Worm (Caenorhabditis elegans) whole organism, L4 larva: ENCODE data around the gene lin-15B.
A peak's percentile ranks its signal among the peaks of the same experiment; 100 is the strongest.

Experiments
- D1046.2 ChIP-seq: fragments of 200-800 bp; sonication (Bioruptor generic); IDR thresholded peaks from 2 replicates; pipeline ENCODE4 v1.3.6; 2022; ENCODE audit warnings: missing genetic modification characterization, missing compliant biosample characterization
- F44E2.7 ChIP-seq: fragments of 200-800 bp; sonication (Bioruptor generic); IDR thresholded peaks from 2 replicates; pipeline ENCODE4 v2.1.2; 2022; ENCODE audit warnings: missing genetic modification characterization, missing compliant biosample characterization
- F49E8.2 ChIP-seq: sonication (generic microtip); optimal IDR thresholded peaks from 2 replicates; lab custom pipeline; 2016; ENCODE audit warnings: missing compliant biosample characterization, mild to moderate bottlenecking, missing genetic modification characterization, borderline replicate concordance
- T26A8.4 ChIP-seq: fragments of 200-800 bp; sonication (Bioruptor generic); IDR thresholded peaks from 2 replicates; pipeline ENCODE4 v1.3.6; 2022; ENCODE audit warnings: missing genetic modification characterization, missing compliant biosample characterization
- aha-1 ChIP-seq: fragments of 150-350 bp; peaks from one replicate; lab custom pipeline; 2014; ENCODE audit warnings: missing biosample characterization, missing genetic modification characterization
- aly-2 ChIP-seq: sonication (generic microtip); optimal IDR thresholded peaks from 2 replicates; lab custom pipeline; 2018; ENCODE audit warnings: missing biosample characterization, missing genetic modification characterization
- arid-1 ChIP-seq: fragments of 200-800 bp; sonication (Bioruptor generic); conservative IDR thresholded peaks from 2 replicates; pipeline ENCODE4 v1.3.6; 2022; ENCODE audit warnings: missing genetic modification reagents, missing genetic modification characterization, missing compliant biosample characterization
- ceh-20 ChIP-seq: fragments of 200-800 bp; sonication (Bioruptor generic); IDR thresholded peaks from 2 replicates; pipeline ENCODE4 v1.3.6; 2022; ENCODE audit warnings: missing genetic modification reagents, missing genetic modification characterization, missing compliant biosample characterization
- ceh-32 ChIP-seq: sonication (generic microtip); optimal IDR thresholded peaks from 2 replicates; lab custom pipeline; 2016; ENCODE audit warnings: mild to moderate bottlenecking, missing genetic modification characterization, missing compliant biosample characterization; ENCODE audit not compliant: poor library complexity
- cey-2 ChIP-seq: sonication (generic microtip); optimal IDR thresholded peaks from 3 replicates; lab custom pipeline; 2017; ENCODE audit warnings: missing genetic modification characterization, mild to moderate bottlenecking, missing compliant biosample characterization, antibody characterized with exemption, borderline replicate concordance; ENCODE audit not compliant: insufficient read depth
- ctbp-1 ChIP-seq: fragments of 200-800 bp; sonication (Bioruptor generic); IDR thresholded peaks from 2 replicates; pipeline ENCODE4 v1.3.6; 2022; ENCODE audit warnings: missing genetic modification reagents, missing genetic modification characterization, missing compliant biosample characterization
- daf-12 ChIP-seq: fragments of 150-350 bp; optimal IDR thresholded peaks from 2 replicates; lab custom pipeline; 2014; ENCODE audit warnings: missing biosample characterization, missing genetic modification reagents, missing genetic modification characterization
- daf-16 ChIP-seq, 3 experiments: sonication (generic microtip); optimal IDR thresholded peaks; 2 replicates each; lab custom pipeline; 2016 to 2017; ENCODE audit warnings: missing genetic modification characterization in 3 of 3, missing genetic modification reagents in 3 of 3, mild to moderate bottlenecking in 2 of 3, missing compliant biosample characterization in 2 of 3, missing biosample characterization in 1 of 3, moderate library complexity in 1 of 3
- dmd-6 ChIP-seq: fragments of 200-800 bp; sonication (Bioruptor generic); IDR thresholded peaks from 2 replicates; pipeline ENCODE4 v1.3.6; 2022; ENCODE audit warnings: missing genetic modification reagents, missing genetic modification characterization, missing compliant biosample characterization
- dmd-8 ChIP-seq: fragments of 200-800 bp; sonication (Bioruptor generic); IDR thresholded peaks from 2 replicates; pipeline ENCODE4 v1.3.6; 2022; ENCODE audit warnings: missing genetic modification characterization, missing compliant biosample characterization
- dpl-1 ChIP-seq: fragments of 150-350 bp; optimal IDR thresholded peaks from 2 replicates; lab custom pipeline; 2014; ENCODE audit warnings: missing biosample characterization, missing genetic modification reagents, missing genetic modification characterization
- duxl-1 ChIP-seq: sonication (generic microtip); optimal IDR thresholded peaks from 2 replicates; lab custom pipeline; 2016; ENCODE audit warnings: mild to moderate bottlenecking, missing genetic modification characterization, moderate library complexity, missing compliant biosample characterization; ENCODE audit not compliant: poor library complexity
- egl-43 ChIP-seq: fragments of 200-800 bp; sonication (Bioruptor generic); IDR thresholded peaks from 2 replicates; pipeline ENCODE4 v1.3.6; 2022; ENCODE audit warnings: missing genetic modification reagents, missing genetic modification characterization, missing compliant biosample characterization
- fos-1 ChIP-seq: fragments of 150-350 bp; optimal IDR thresholded peaks from 2 replicates; lab custom pipeline; 2014; ENCODE audit warnings: missing biosample characterization, missing genetic modification characterization
- gei-8 ChIP-seq: fragments of 200-800 bp; sonication (Bioruptor generic); optimal IDR thresholded peaks from 2 replicates; lab custom pipeline; 2018; ENCODE audit warnings: mild to moderate bottlenecking, missing genetic modification characterization, missing compliant biosample characterization
- hlh-30 ChIP-seq: sonication (generic microtip); optimal IDR thresholded peaks from 2 replicates; lab custom pipeline; 2017; ENCODE audit warnings: antibody characterized with exemption, mild to moderate bottlenecking, missing genetic modification characterization, missing compliant biosample characterization; ENCODE audit not compliant: insufficient read depth
- hmg-1.1 ChIP-seq: fragments of 200-800 bp; sonication (Bioruptor generic); IDR thresholded peaks from 2 replicates; pipeline ENCODE4 v1.3.6; 2022; ENCODE audit warnings: missing genetic modification reagents, missing genetic modification characterization, missing compliant biosample characterization
- lim-7 ChIP-seq: fragments of 200-800 bp; sonication (Bioruptor generic); IDR thresholded peaks from 2 replicates; pipeline ENCODE4 v1.3.6; 2022; ENCODE audit warnings: missing genetic modification characterization, missing compliant biosample characterization
- lin-1 ChIP-seq: fragments of 200-800 bp; sonication (Bioruptor generic); IDR thresholded peaks from 2 replicates; pipeline ENCODE4 v1.3.6; 2022; ENCODE audit warnings: missing genetic modification reagents, missing genetic modification characterization, missing compliant biosample characterization
- lin-38 ChIP-seq: fragments of 200-800 bp; sonication (Bioruptor generic); IDR thresholded peaks from 2 replicates; pipeline ENCODE4 v1.3.6; 2022; ENCODE audit warnings: missing genetic modification reagents, missing genetic modification characterization, missing compliant biosample characterization
- mes-2 ChIP-seq: sonication (generic microtip); optimal IDR thresholded peaks from 2 replicates; lab custom pipeline; 2016; ENCODE audit warnings: missing genotype, mild to moderate bottlenecking, missing genetic modification characterization, missing compliant biosample characterization; ENCODE audit not compliant: poor library complexity, severe bottlenecking
- mxl-3 ChIP-seq: fragments of 200-800 bp; sonication (Bioruptor generic); optimal IDR thresholded peaks from 2 replicates; lab custom pipeline; 2018; ENCODE audit warnings: mild to moderate bottlenecking, missing genetic modification characterization, missing compliant biosample characterization
- nhr-10 ChIP-seq: fragments of 150-350 bp; optimal IDR thresholded peaks from 2 replicates; lab custom pipeline; 2014; ENCODE audit warnings: missing biosample characterization, missing genetic modification characterization
- nhr-102 ChIP-seq: sonication (generic microtip); optimal IDR thresholded peaks from 2 replicates; lab custom pipeline; 2016; ENCODE audit warnings: mild to moderate bottlenecking, missing genetic modification characterization, moderate library complexity, missing compliant biosample characterization
- nhr-25 ChIP-seq: sonication (generic microtip); optimal IDR thresholded peaks from 2 replicates; lab custom pipeline; 2017; ENCODE audit warnings: missing genetic modification characterization, mild to moderate bottlenecking, missing compliant biosample characterization, antibody characterized with exemption, moderate library complexity, borderline replicate concordance; ENCODE audit not compliant: insufficient read depth
- nhr-42 ChIP-seq: fragments of 200-800 bp; sonication (Bioruptor generic); IDR thresholded peaks from 2 replicates; pipeline ENCODE4 v1.3.6; 2022; ENCODE audit warnings: missing genetic modification characterization, missing compliant biosample characterization
- nhr-48 ChIP-seq: sonication (generic microtip); optimal IDR thresholded peaks from 2 replicates; lab custom pipeline; 2016; ENCODE audit warnings: mild to moderate bottlenecking, missing genetic modification characterization, missing compliant biosample characterization
- pha-4 ChIP-seq, 2 experiments: fragments of 150-350 bp in 1 of 2; fragments of 200-800 bp in 1 of 2; sonication (Bioruptor generic) in 1 of 2; IDR thresholded peaks in 1 of 2; optimal IDR thresholded peaks in 1 of 2; 2 replicates each; pipeline versions ENCODE4 v1.3.6 to Lab custom; 2014 to 2022; ENCODE audit warnings: missing genetic modification characterization in 2 of 2, missing genetic modification reagents in 2 of 2, missing biosample characterization in 1 of 2, missing compliant biosample characterization in 1 of 2
- php-3 ChIP-seq: fragments of 200-800 bp; sonication (Bioruptor generic); IDR thresholded peaks from 2 replicates; pipeline ENCODE4 v1.3.6; 2022; ENCODE audit warnings: missing genetic modification reagents, missing genetic modification characterization, missing compliant biosample characterization
- rbr-2 ChIP-seq: sonication (generic microtip); optimal IDR thresholded peaks from 2 replicates; lab custom pipeline; 2016; ENCODE audit warnings: missing genotype, missing genetic modification characterization, missing compliant biosample characterization
- sdz-12 ChIP-seq: fragments of 200-800 bp; sonication (Bioruptor generic); optimal IDR thresholded peaks from 2 replicates; lab custom pipeline; 2018; ENCODE audit warnings: mild to moderate bottlenecking, missing genetic modification characterization, missing compliant biosample characterization
- set-16 ChIP-seq: fragments of 200-800 bp; sonication (Bioruptor generic); IDR thresholded peaks from 2 replicates; pipeline ENCODE4 v1.3.6; 2022; ENCODE audit warnings: missing genetic modification reagents, missing genetic modification characterization, missing compliant biosample characterization
- snpc-1.2 ChIP-seq: fragments of 200-800 bp; sonication (Bioruptor generic); IDR thresholded peaks from 2 replicates; pipeline ENCODE4 v1.3.6; 2022; ENCODE audit warnings: missing genetic modification reagents, missing genetic modification characterization, missing compliant biosample characterization
- spr-1 ChIP-seq: sonication (generic microtip); optimal IDR thresholded peaks from 2 replicates; lab custom pipeline; 2016; ENCODE audit warnings: mild to moderate bottlenecking, missing genetic modification characterization, missing compliant biosample characterization
- spr-3 ChIP-seq: fragments of 200-800 bp; sonication (Bioruptor generic); optimal IDR thresholded peaks from 2 replicates; lab custom pipeline; 2018; ENCODE audit warnings: mild to moderate bottlenecking, missing genetic modification characterization, missing compliant biosample characterization
- unc-130 ChIP-seq: sonication (generic microtip); optimal IDR thresholded peaks from 2 replicates; lab custom pipeline; 2016; ENCODE audit warnings: missing genetic modification reagents, missing genetic modification characterization, missing compliant biosample characterization
- unc-39 ChIP-seq: sonication (generic microtip); optimal IDR thresholded peaks from 2 replicates; lab custom pipeline; 2017; ENCODE audit warnings: missing biosample characterization, missing genetic modification characterization
- vab-7 ChIP-seq: fragments of 200-800 bp; sonication (Bioruptor generic); IDR thresholded peaks from 2 replicates; pipeline ENCODE4 v1.3.6; 2022; ENCODE audit warnings: missing genetic modification reagents, missing genetic modification characterization, missing compliant biosample characterization
- zip-11 ChIP-seq: fragments of 200-800 bp; sonication (Bioruptor generic); IDR thresholded peaks from 2 replicates; pipeline ENCODE4 v1.3.6; 2022; ENCODE audit warnings: missing genetic modification characterization, missing compliant biosample characterization

Gene lin-15B

ce11 chrX:15772674-15773073, 46.8 kb downstream of the lin-15B start, which contains the start of gene Y7A5A.2 (continued):
- TF ChIP-seq nhr-102 (no peak), unc-39 (tag; lab: Kevin White, UChicago) (no peak), php-3 (no peak), pha-4 (GFP tag; IDR thresholded peaks at IDR 0.05; lab: Robert Waterston, UW) (no peak), pha-4 (tag; optimal IDR thresholded peaks at IDR 0.05; lab: Kevin White, UChicago) (no peak), daf-12 (tag; lab: Kevin White, UChicago) (no peak), ceh-20 (GFP tag; lab: Robert Waterston, UW) (no peak)

ce11 chrX:15773262-15773908, 47.5 kb downstream of the lin-15B start, which contains the start of gene Y7A5A.13:
Gene Y7A5A.13, plus strand, starts transcription at chrX:15773858.
- TF ChIP-seq aha-1 (tag; lab: Kevin White, UChicago): peak; percentile 91
- TF ChIP-seq spr-3 (GFP tag; lab: Kevin White, UChicago): peak; percentile 13
- TF ChIP-seq nhr-48 (tag; lab: Kevin White, UChicago): peak; percentile 51
- TF ChIP-seq zip-11 (GFP tag; lab: Robert Waterston, UW): 0 out of 2 replicates have a peak, but pooled peaks have one; percentile 36
- no peak for TF ChIP-seq set-16 (GFP tag; lab: Robert Waterston, UW)
- peak; percentile 59 to 80 for TF ChIP-seq daf-16 (GFP tag; optimal IDR thresholded peaks at IDR 0.05; lab: Kevin White, UChicago)
- TF ChIP-seq daf-16 (tag; optimal IDR thresholded peaks at IDR 0.05; lab: Kevin White, UChicago): peak; percentile 67
- no peak for TF ChIP-seq hlh-30 (tag; lab: Kevin White, UChicago)
- TF ChIP-seq ceh-32 (tag; lab: Kevin White, UChicago): no peak
- peak; percentile 74 for TF ChIP-seq egl-43
- no peak for TF ChIP-seq nhr-42 (GFP tag; lab: Robert Waterston, UW)
- no peak for TF ChIP-seq fos-1 (tag; lab: Kevin White, UChicago)
- 0 out of 2 replicates have a peak, but pooled peaks have one; percentile 52 for TF ChIP-seq ceh-20 (GFP tag; lab: Robert Waterston, UW)
- TF ChIP-seq duxl-1 (tag; lab: Kevin White, UChicago): peak; percentile 54
- TF ChIP-seq ctbp-1 (GFP tag; lab: Robert Waterston, UW): peak; percentile 58; the same call in 1 of the 2 replicates
- peak; percentile 68 for TF ChIP-seq T26A8.4 (GFP tag; lab: Robert Waterston, UW)
- peak; percentile 51 for TF ChIP-seq arid-1 (GFP tag; lab: Robert Waterston, UW)
- TF ChIP-seq aly-2 (tag; lab: Kevin White, UChicago): no peak
- TF ChIP-seq rbr-2 (tag; lab: Kevin White, UChicago): no peak
- 0 out of 2 replicates have a peak, but pooled peaks have one; percentile 72 for TF ChIP-seq D1046.2 (GFP tag; lab: Robert Waterston, UW)
- no peak for TF ChIP-seq dpl-1 (GFP tag; lab: Kevin White, UChicago)
- TF ChIP-seq gei-8 (GFP tag; lab: Kevin White, UChicago): no peak
- peak; percentile 61; the same call in 1 of the 2 replicates for TF ChIP-seq F44E2.7 (GFP tag; lab: Robert Waterston, UW)
- peak; percentile 57 for TF ChIP-seq lin-1 (GFP tag; lab: Robert Waterston, UW)
- no peak for TF ChIP-seq nhr-10 (tag; lab: Kevin White, UChicago)
- TF ChIP-seq spr-1 (tag; lab: Kevin White, UChicago): peak; percentile 35
- TF ChIP-seq cey-2 (tag; lab: Kevin White, UChicago): no peak
- no peak for TF ChIP-seq daf-12 (tag; lab: Kevin White, UChicago)
- peak; percentile 9 for TF ChIP-seq unc-130
- no peak for TF ChIP-seq unc-39 (tag; lab: Kevin White, UChicago)
- peak; percentile 68 for TF ChIP-seq lin-38 (GFP tag; lab: Robert Waterston, UW)
- peak; percentile 86 for TF ChIP-seq vab-7 (GFP tag; lab: Robert Waterston, UW)
- TF ChIP-seq dmd-8 (GFP tag; lab: Robert Waterston, UW): 0 out of 2 replicates have a peak, but pooled peaks have one; percentile 33
- TF ChIP-seq snpc-1.2 (GFP tag; lab: Robert Waterston, UW): peak; percentile 82
- TF ChIP-seq dmd-6 (GFP tag; lab: Robert Waterston, UW): peak; percentile 20
- TF ChIP-seq php-3: no peak
- peak; percentile 58 for TF ChIP-seq mes-2
- TF ChIP-seq lim-7 (GFP tag; lab: Robert Waterston, UW): peak; percentile 81
- no peak for TF ChIP-seq mxl-3 (GFP tag; lab: Kevin White, UChicago)
- no peak for TF ChIP-seq F49E8.2 (tag; lab: Kevin White, UChicago)
- TF ChIP-seq sdz-12 (GFP tag; lab: Kevin White, UChicago): no peak
- peak; percentile 4 for TF ChIP-seq nhr-25 (tag; lab: Kevin White, UChicago)
- peak; percentile 54 for TF ChIP-seq hmg-1.1 (GFP tag; lab: Robert Waterston, UW)
- peak; percentile 62; the same call in 1 of the 2 replicates for TF ChIP-seq pha-4 (GFP tag; IDR thresholded peaks at IDR 0.05; lab: Robert Waterston, UW)
- TF ChIP-seq pha-4 (tag; optimal IDR thresholded peaks at IDR 0.05; lab: Kevin White, UChicago): no peak
